Worm (Caenorhabditis elegans) whole organism, L3 larva: ENCODE data around the gene ama-1.

Experiments used
- ama-1 ChIP-seq: fragments of 150-350 bp; optimal IDR thresholded peaks from 2 replicates; lab custom pipeline; 2018
- ceh-16 ChIP-seq: sonication (generic microtip); optimal IDR thresholded peaks from 2 replicates; lab custom pipeline; 2017; ENCODE audit warnings: missing biosample characterization, missing genetic modification characterization
- egl-27 ChIP-seq: sonication (generic microtip); optimal IDR thresholded peaks from 4 replicates; lab custom pipeline; 2017; ENCODE audit warnings: missing biosample characterization, missing genetic modification reagents, missing genetic modification characterization
- jun-1 ChIP-seq: fragments of 150-350 bp; optimal IDR thresholded peaks from 2 replicates; lab custom pipeline; 2014; ENCODE audit warnings: missing biosample characterization, missing genetic modification reagents, missing genetic modification characterization
- nfya-1 ChIP-seq: sonication (generic microtip); optimal IDR thresholded peaks from 2 replicates; lab custom pipeline; 2017; ENCODE audit warnings: missing genetic modification characterization, mild to moderate bottlenecking, missing compliant biosample characterization, antibody characterized with exemption, moderate library complexity; ENCODE audit not compliant: insufficient read depth
- nhr-28 ChIP-seq: fragments of 150-350 bp; optimal IDR thresholded peaks from 2 replicates; lab custom pipeline; 2014; ENCODE audit warnings: missing biosample characterization, missing genetic modification characterization
- nhr-77 ChIP-seq: fragments of 150-350 bp; optimal IDR thresholded peaks from 2 replicates; lab custom pipeline; 2014; ENCODE audit warnings: missing biosample characterization, missing genetic modification characterization
- pha-4 ChIP-seq: fragments of 150-350 bp; optimal IDR thresholded peaks from 2 replicates; lab custom pipeline; 2014; ENCODE audit warnings: missing biosample characterization, missing genetic modification reagents, missing genetic modification characterization
- pqm-1 ChIP-seq: fragments of 150-350 bp; optimal IDR thresholded peaks from 2 replicates; lab custom pipeline; 2017; ENCODE audit warnings: missing biosample characterization, missing genetic modification characterization, inconsistent platforms
- skn-1 ChIP-seq: fragments of 150-350 bp; optimal IDR thresholded peaks from 2 replicates; lab custom pipeline; 2014; ENCODE audit warnings: missing biosample characterization, missing genetic modification characterization
- tbx-2 ChIP-seq: sonication (generic microtip); optimal IDR thresholded peaks from 2 replicates; lab custom pipeline; 2016; ENCODE audit warnings: mild to moderate bottlenecking, missing genetic modification characterization, missing compliant biosample characterization
- zag-1 ChIP-seq: fragments of 150-350 bp; optimal IDR thresholded peaks from 2 replicates; lab custom pipeline; 2014; ENCODE audit warnings: missing biosample characterization, missing genetic modification characterization
- ztf-11 ChIP-seq: fragments of 150-350 bp; optimal IDR thresholded peaks from 2 replicates; lab custom pipeline; 2014; ENCODE audit warnings: missing biosample characterization, missing genetic modification characterization

- TF ChIP-seq tbx-2 (tag; lab: Kevin White, UChicago) = no peak
- no peak for TF ChIP-seq nhr-77 (tag; lab: Kevin White, UChicago)
- TF ChIP-seq ztf-11 (tag; lab: Kevin White, UChicago) = no peak
- no peak for TF ChIP-seq nhr-28 (tag; lab: Kevin White, UChicago)
- no peak for TF ChIP-seq pqm-1 (tag; lab: Kevin White, UChicago)
- TF ChIP-seq jun-1 = no peak
- no peak for TF ChIP-seq zag-1 (tag; lab: Kevin White, UChicago)
- no peak for TF ChIP-seq egl-27 (tag; lab: Kevin White, UChicago)
- no peak for TF ChIP-seq nfya-1 (tag; lab: Kevin White, UChicago)
- no peak for TF ChIP-seq pha-4 (tag; lab: Kevin White, UChicago)
- TF ChIP-seq ceh-16 (tag; lab: Kevin White, UChicago) = no peak
- TF ChIP-seq ama-1 (lab: Kevin White, UChicago) = no peak
- no peak for TF ChIP-seq skn-1 (tag; lab: Kevin White, UChicago)
Measured at ce11 chrIV:4298983-4299382, 51.1 kb downstream of the ama-1 start, which contains the start of gene F15E6.9.
